Worm (Caenorhabditis elegans) whole organism, midembryonic: ENCODE measurements around the gene cnc-6.

ENCODE experiments used
- T22C8.4 ChIP-seq: fragments of 200-800 bp; sonication (Bioruptor generic); IDR thresholded peaks from 2 replicates; pipeline ENCODE4 v1.3.6; 2022; ENCODE audit warnings: missing genetic modification characterization, missing compliant biosample characterization
- cog-1 ChIP-seq: sonication (generic microtip); optimal IDR thresholded peaks from 2 replicates; lab custom pipeline; 2016; ENCODE audit warnings: missing genetic modification characterization, missing compliant biosample characterization
- flt-1 ChIP-seq: fragments of 200-800 bp; sonication (Bioruptor generic); IDR thresholded peaks from 2 replicates; pipeline ENCODE4 v1.3.6; 2022; ENCODE audit warnings: missing genetic modification characterization, missing compliant biosample characterization
- klf-2 ChIP-seq: fragments of 200-800 bp; sonication (Bioruptor generic); conservative IDR thresholded peaks from 2 replicates; pipeline ENCODE4 v1.3.6; 2022; ENCODE audit warnings: missing genetic modification reagents, missing genetic modification characterization, missing compliant biosample characterization
- med-1 ChIP-seq: sonication (generic microtip); optimal IDR thresholded peaks from 2 replicates; lab custom pipeline; 2017; ENCODE audit warnings: missing genetic modification characterization, mild to moderate bottlenecking, missing compliant biosample characterization, antibody characterized with exemption, missing genetic modification reagents; ENCODE audit not compliant: insufficient read depth
- ref-1 ChIP-seq: fragments of 200-800 bp; sonication (Bioruptor generic); conservative IDR thresholded peaks from 2 replicates; pipeline ENCODE4 v1.3.6; 2022; ENCODE audit warnings: missing genetic modification reagents, missing genetic modification characterization, missing compliant biosample characterization
- tab-1 ChIP-seq: fragments of 200-800 bp; sonication (Bioruptor generic); IDR thresholded peaks from 2 replicates; pipeline ENCODE4 v1.3.6; 2022; ENCODE audit warnings: missing genetic modification characterization, missing compliant biosample characterization
- ztf-23 ChIP-seq: fragments of 200-800 bp; sonication (Bioruptor generic); IDR thresholded peaks from 2 replicates; pipeline ENCODE4 v1.3.6; 2022; ENCODE audit warnings: missing genetic modification reagents, missing genetic modification characterization, missing compliant biosample characterization
- ztf-29 ChIP-seq: fragments of 200-800 bp; sonication (Bioruptor generic); IDR thresholded peaks from 2 replicates; pipeline ENCODE4 v1.3.6; 2022; ENCODE audit warnings: missing genetic modification reagents, missing genetic modification characterization, missing compliant biosample characterization

cnc-6 gene

ce11 chrIII:1785776-1786175, 22.5 kb downstream of the cnc-6 start:
- TF ChIP-seq ztf-23 (GFP tag; lab: Robert Waterston, UW) (peak; percentile 58; the same call in 1 of the 2 replicates), tab-1 (GFP tag; lab: Robert Waterston, UW) (no peak), klf-2 (GFP tag; lab: Robert Waterston, UW) (no peak)

DNA sequence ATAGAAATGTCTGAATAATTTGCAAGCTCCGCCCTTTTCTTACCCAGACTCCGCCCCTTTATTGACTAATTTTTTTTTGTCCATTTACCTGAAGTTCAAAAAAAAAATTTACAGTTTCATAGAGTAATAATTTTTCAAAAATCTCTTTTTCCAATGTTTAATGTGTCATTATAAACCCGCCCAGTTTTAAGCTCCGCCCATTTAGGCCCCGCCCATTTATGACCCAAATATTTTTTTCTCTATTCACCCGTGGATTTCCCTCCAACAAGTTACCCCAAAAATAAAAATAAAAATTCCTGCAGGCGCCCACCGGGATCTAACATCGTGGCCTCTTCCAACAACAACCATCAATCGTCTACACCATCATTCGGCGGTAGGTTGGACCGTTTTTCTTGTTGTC, 24.7 kb downstream of the cnc-6 start, which contains the start of gene rimb-1:
TSS of gene rimb-1 (plus strand) at position 301 of the 400 bp plus-strand sequence.
- TF ChIP-seq tab-1 (GFP tag; lab: Robert Waterston, UW) (no peak), ref-1 (no peak), T22C8.4 (no peak), flt-1 (GFP tag; lab: Robert Waterston, UW) (no peak), ztf-23 (GFP tag; lab: Robert Waterston, UW) (no peak), klf-2 (GFP tag; lab: Robert Waterston, UW) (no peak), ztf-29 (GFP tag; lab: Robert Waterston, UW) (no peak)

ce11 chrIII:1788972-1789371, 25.6 kb downstream of the cnc-6 start:
- TF ChIP-seq tab-1 (GFP tag; lab: Robert Waterston, UW) (no peak), cog-1 (tag; lab: Kevin White, UChicago) (no peak), flt-1 (GFP tag; lab: Robert Waterston, UW) (no peak), T22C8.4 (no peak), ref-1 (no peak), ztf-23 (GFP tag; lab: Robert Waterston, UW) (no peak), med-1 (GFP tag; lab: Kevin White, UChicago) (no peak), klf-2 (GFP tag; lab: Robert Waterston, UW) (no peak), ztf-29 (GFP tag; lab: Robert Waterston, UW) (no peak)

DNA sequence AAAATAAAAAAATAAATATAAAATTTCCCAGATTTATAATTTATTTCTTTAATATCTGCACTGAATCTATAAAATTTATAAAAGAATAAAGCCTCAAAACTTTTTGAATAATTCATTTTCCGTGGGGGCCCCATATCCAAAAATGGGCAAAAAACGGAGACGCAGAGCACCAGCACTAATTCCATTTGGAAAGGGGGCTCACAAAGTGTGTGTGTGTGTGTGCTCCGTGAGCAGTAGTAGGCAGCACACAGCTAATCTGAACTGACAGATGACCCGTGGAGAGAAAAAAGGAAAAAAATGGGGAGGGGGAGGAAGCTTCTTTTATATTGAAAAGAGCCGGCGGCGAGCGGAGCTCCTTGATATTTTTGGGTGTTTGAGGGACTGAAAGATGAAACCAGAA, 28.6 kb downstream of the cnc-6 start:
- TF ChIP-seq klf-2 (GFP tag; lab: Robert Waterston, UW) (no peak), T22C8.4 (no peak), ztf-29 (GFP tag; lab: Robert Waterston, UW) (no peak), flt-1 (GFP tag; lab: Robert Waterston, UW) (no peak), ref-1 (no peak), tab-1 (GFP tag; lab: Robert Waterston, UW) (no peak), med-1 (GFP tag; lab: Kevin White, UChicago) (no peak), cog-1 (tag; lab: Kevin White, UChicago) (no peak), ztf-23 (GFP tag; lab: Robert Waterston, UW) (no peak)

DNA sequence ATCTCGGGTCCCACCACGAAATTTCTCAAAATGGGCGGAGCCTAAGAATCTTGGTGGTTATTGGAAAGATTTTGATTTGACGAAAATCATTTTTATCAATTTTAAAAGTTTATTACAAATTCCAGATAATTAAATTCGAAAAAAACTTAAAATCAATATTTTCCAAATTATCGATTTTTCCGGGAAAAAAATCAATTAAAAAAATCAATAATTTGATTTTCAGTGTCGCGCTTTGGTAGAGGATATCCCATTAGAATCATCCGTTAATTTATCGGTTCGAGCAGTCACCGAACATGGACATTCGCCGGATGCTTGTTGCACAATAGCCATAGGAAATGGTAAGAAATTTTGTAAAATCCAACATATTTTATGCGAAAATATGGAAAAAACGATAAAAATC, 30.1 kb downstream of the cnc-6 start:
- TF ChIP-seq tab-1 (GFP tag; lab: Robert Waterston, UW) (no peak), cog-1 (tag; lab: Kevin White, UChicago) (no peak), med-1 (GFP tag; lab: Kevin White, UChicago) (no peak), klf-2 (GFP tag; lab: Robert Waterston, UW) (no peak), flt-1 (GFP tag; lab: Robert Waterston, UW) (no peak), ref-1 (no peak), ztf-23 (GFP tag; lab: Robert Waterston, UW) (no peak), T22C8.4 (peak; percentile 66)

ce11 chrIII:1794100-1794499, 30.8 kb downstream of the cnc-6 start:
- TF ChIP-seq T22C8.4: peak; percentile 73
- no peak for TF ChIP-seq klf-2 (GFP tag; lab: Robert Waterston, UW)

- no peak for TF ChIP-seq ref-1
- TF ChIP-seq ztf-29 (GFP tag; lab: Robert Waterston, UW): no peak
- TF ChIP-seq cog-1 (tag; lab: Kevin White, UChicago): no peak
- TF ChIP-seq ztf-23 (GFP tag; lab: Robert Waterston, UW): no peak
- no peak for TF ChIP-seq klf-2 (GFP tag; lab: Robert Waterston, UW)
- no peak for TF ChIP-seq flt-1 (GFP tag; lab: Robert Waterston, UW)
- TF ChIP-seq tab-1 (GFP tag; lab: Robert Waterston, UW): no peak
- TF ChIP-seq T22C8.4: no peak
- TF ChIP-seq med-1 (GFP tag; lab: Kevin White, UChicago): no peak
Observed at ce11 chrIII:1799407-1799806, 36.1 kb downstream of the cnc-6 start.

DNA sequence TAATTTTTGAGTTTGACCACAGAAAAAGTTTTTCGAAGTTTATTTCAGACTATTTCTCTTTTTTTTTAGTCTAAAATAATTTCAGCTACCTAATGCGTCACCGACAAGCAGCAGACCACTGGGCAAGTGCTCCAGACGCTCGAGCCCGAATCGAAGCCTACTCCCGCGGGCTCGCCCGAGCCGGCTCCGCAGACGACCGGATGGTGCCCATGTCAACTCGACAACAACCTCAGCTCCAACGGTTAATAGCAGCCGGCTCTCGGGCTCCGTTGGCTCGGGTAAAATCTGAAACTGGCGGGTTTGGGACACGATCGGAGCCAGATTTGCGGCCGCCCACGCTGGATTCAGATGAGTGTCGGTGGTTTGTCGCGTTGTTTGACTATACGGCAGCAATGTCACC, 39.7 kb downstream of the cnc-6 start:
- TF ChIP-seq cog-1 (tag; lab: Kevin White, UChicago) (no peak), med-1 (GFP tag; lab: Kevin White, UChicago) (no peak), tab-1 (GFP tag; lab: Robert Waterston, UW) (no peak), klf-2 (GFP tag; lab: Robert Waterston, UW) (no peak), T22C8.4 (no peak), flt-1 (GFP tag; lab: Robert Waterston, UW) (no peak), ztf-23 (GFP tag; lab: Robert Waterston, UW) (no peak)

ce11 chrIII:1804477-1804876, 41.2 kb downstream of the cnc-6 start:
- TF ChIP-seq klf-2 (GFP tag; lab: Robert Waterston, UW) (no peak), med-1 (GFP tag; lab: Kevin White, UChicago) (no peak), ref-1 (no peak)

ce11 chrIII:1805415-1806008, 42.2 kb downstream of the cnc-6 start:
- no peak for TF ChIP-seq cog-1 (tag; lab: Kevin White, UChicago)
- peak; percentile 87 for TF ChIP-seq T22C8.4
